Fruit fly (Drosophila melanogaster): ENCODE data around the gene Caf1-180.

dm6 chrX:8569038-8569437, 37.1 kb downstream of the Caf1-180 start:
- TF ChIP-seq Blimp-1 (GFP tag; optimal IDR thresholded peaks at IDR 0.05) (no peak), ss (GFP tag; optimal IDR thresholded peaks at IDR 0.05) (no peak), OdsH (GFP tag; optimal IDR thresholded peaks at IDR 0.05) (no peak), cyc (GFP tag; optimal IDR thresholded peaks at IDR 0.05) (no peak), Gug (GFP tag; IDR thresholded peaks at IDR 0.05) (no peak), CG11294 (GFP tag; IDR thresholded peaks at IDR 0.05) (no peak), topi (GFP tag; optimal IDR thresholded peaks at IDR 0.05) (no peak)

Data from whole organism, prepupa.